Fruit fly (Drosophila melanogaster): ENCODE data around the gene faf.

The faf gene

dm6 chr3R:31767528-31767927 lies 9.3 kb upstream of the faf start:
- TF ChIP-seq CG7368 (GFP tag; optimal IDR thresholded peaks at IDR 0.05) (peak; percentile 23), Ets96B (tag; optimal IDR thresholded peaks at IDR 0.05) (peak; percentile 30), Sox15 (GFP tag; optimal IDR thresholded peaks at IDR 0.05) (peak; percentile 13), net (GFP tag; optimal IDR thresholded peaks at IDR 0.05) (peak; percentile 32), CG34406 (GFP tag; optimal IDR thresholded peaks at IDR 0.05) (peak; percentile 50), OdsH (GFP tag; optimal IDR thresholded peaks at IDR 0.05) (peak; percentile 71), CG3032 (tag; optimal IDR thresholded peaks at IDR 0.05) (peak; percentile 33), CG11294 (GFP tag; IDR thresholded peaks at IDR 0.05) (no peak), CG31627 (GFP tag; optimal IDR thresholded peaks at IDR 0.05) (no peak), ss (GFP tag; optimal IDR thresholded peaks at IDR 0.05) (no peak), dsx (GFP tag; optimal IDR thresholded peaks at IDR 0.05; ENCODE audit: poor library complexity, severe bottlenecking) (no peak), Smox (GFP tag; optimal IDR thresholded peaks at IDR 0.05) (no peak), Lpt (GFP tag; optimal IDR thresholded peaks at IDR 0.05) (peak; percentile 14), Ets21C (GFP tag; optimal IDR thresholded peaks at IDR 0.05) (no peak), spab (GFP tag; optimal IDR thresholded peaks at IDR 0.05) (peak; percentile 29), fd59A (GFP tag; optimal IDR thresholded peaks at IDR 0.05) (no peak), Met (GFP tag; optimal IDR thresholded peaks at IDR 0.05) (no peak), CG6163 (GFP tag; IDR thresholded peaks at IDR 0.05) (no peak), lz (GFP tag; optimal IDR thresholded peaks at IDR 0.05) (peak; percentile 10), CG11762 (GFP tag; optimal IDR thresholded peaks at IDR 0.05; ENCODE audit: insufficient read depth) (peak; percentile 36), CG10669 (GFP tag; optimal IDR thresholded peaks at IDR 0.05) (peak; percentile 41), CG3919 (GFP tag; optimal IDR thresholded peaks at IDR 0.05) (peak; percentile 53), esn (GFP tag; optimal IDR thresholded peaks at IDR 0.05) (peak; percentile 5), dac (GFP tag; optimal IDR thresholded peaks at IDR 0.05) (peak; percentile 28), CG8632 (GFP tag; optimal IDR thresholded peaks at IDR 0.05) (peak; percentile 43), CG11902 (GFP tag; optimal IDR thresholded peaks at IDR 0.05) (peak; percentile 23), Eip93F (GFP tag; optimal IDR thresholded peaks at IDR 0.05) (no peak), Hr39 (GFP tag; optimal IDR thresholded peaks at IDR 0.05) (no peak), CG32006 (GFP tag; optimal IDR thresholded peaks at IDR 0.05) (peak; percentile 82), acj6 (GFP tag; optimal IDR thresholded peaks at IDR 0.05) (peak; percentile 59), fd85E (GFP tag; optimal IDR thresholded peaks at IDR 0.05) (no peak), CG9139 (GFP tag; optimal IDR thresholded peaks at IDR 0.05) (no peak), Blimp-1 (GFP tag; optimal IDR thresholded peaks at IDR 0.05) (peak; percentile 5), vri (GFP tag; optimal IDR thresholded peaks at IDR 0.05) (no peak), CG16779 (tag; optimal IDR thresholded peaks at IDR 0.05) (peak; percentile 28), CG6792 (GFP tag; optimal IDR thresholded peaks at IDR 0.05) (peak; percentile 31), pdm3 (GFP tag; optimal IDR thresholded peaks at IDR 0.05) (peak; percentile 52), Sox14 (GFP tag; optimal IDR thresholded peaks at IDR 0.05) (peak; percentile 4), Eip75B (GFP tag; optimal IDR thresholded peaks at IDR 0.05) (no peak), fkh (GFP tag; optimal IDR thresholded peaks at IDR 0.05) (no peak), Hr4 (GFP tag; optimal IDR thresholded peaks at IDR 0.05) (peak; percentile 75), Gug (GFP tag; IDR thresholded peaks at IDR 0.05) (no peak), cyc (GFP tag; optimal IDR thresholded peaks at IDR 0.05) (peak; percentile 7), Sox102F (GFP tag; optimal IDR thresholded peaks at IDR 0.05) (no peak), svp (GFP tag) (peak; percentile 78), achi (GFP tag; optimal IDR thresholded peaks at IDR 0.05) (peak; percentile 50), Hr38 (GFP tag; optimal IDR thresholded peaks at IDR 0.05) (no peak), Eip78C (GFP tag) (peak; percentile 92), CG4318 (GFP tag; optimal IDR thresholded peaks at IDR 0.05) (peak; percentile 57), CG6854 (GFP tag; optimal IDR thresholded peaks at IDR 0.05) (no peak), CG6276 (GFP tag; optimal IDR thresholded peaks at IDR 0.05) (peak; percentile 58), CG1621 (tag; optimal IDR thresholded peaks at IDR 0.05) (no peak), salr (GFP tag; optimal IDR thresholded peaks at IDR 0.05) (peak in 1 of 2 experiments; percentile 51)

Measured in whole organism, prepupa.